Worm (Caenorhabditis elegans) whole organism, L3 larva: ENCODE results near the gene nas-22.
A peak's percentile ranks its signal among the peaks of the same experiment; 100 is the strongest.

Source experiments
- ama-1 ChIP-seq: fragments of 150-350 bp; optimal IDR thresholded peaks from 2 replicates; lab custom pipeline; 2018
- ceh-82 ChIP-seq: fragments of 150-350 bp; optimal IDR thresholded peaks from 2 replicates; lab custom pipeline; 2014; ENCODE audit warnings: missing biosample characterization, missing genetic modification characterization
- fkh-10 ChIP-seq: sonication (generic microtip); optimal IDR thresholded peaks from 2 replicates; lab custom pipeline; 2017; ENCODE audit warnings: missing biosample characterization, missing genetic modification reagents, missing genetic modification characterization
- jun-1 ChIP-seq: fragments of 150-350 bp; optimal IDR thresholded peaks from 2 replicates; lab custom pipeline; 2014; ENCODE audit warnings: missing biosample characterization, missing genetic modification reagents, missing genetic modification characterization
- lin-39 ChIP-seq: fragments of 150-350 bp; optimal IDR thresholded peaks from 2 replicates; lab custom pipeline; 2018; ENCODE audit warnings: missing biosample characterization, missing genetic modification reagents, missing genetic modification characterization
- nhr-25 ChIP-seq: sonication (generic microtip); optimal IDR thresholded peaks from 2 replicates; lab custom pipeline; 2017; ENCODE audit warnings: missing biosample characterization, missing genetic modification characterization
- nhr-28 ChIP-seq: fragments of 150-350 bp; optimal IDR thresholded peaks from 2 replicates; lab custom pipeline; 2014; ENCODE audit warnings: missing biosample characterization, missing genetic modification characterization
- skn-1 ChIP-seq: fragments of 150-350 bp; optimal IDR thresholded peaks from 2 replicates; lab custom pipeline; 2014; ENCODE audit warnings: missing biosample characterization, missing genetic modification characterization
- unc-62 ChIP-seq: fragments of 150-350 bp; sonication (generic microtip); optimal IDR thresholded peaks from 4 replicates; lab custom pipeline; 2014; ENCODE audit warnings: missing biosample characterization, missing genetic modification reagents, missing genetic modification characterization
- zag-1 ChIP-seq: fragments of 150-350 bp; optimal IDR thresholded peaks from 2 replicates; lab custom pipeline; 2014; ENCODE audit warnings: missing biosample characterization, missing genetic modification characterization

- no peak for TF ChIP-seq skn-1
- no peak for TF ChIP-seq fkh-10
- no peak for TF ChIP-seq nhr-28 (tag; lab: Kevin White, UChicago)
- no peak for TF ChIP-seq unc-62 (GFP tag; lab: Kevin White, UChicago)
- no peak for TF ChIP-seq jun-1 (tag; lab: Kevin White, UChicago)
- TF ChIP-seq nhr-25 = peak; percentile 83
- TF ChIP-seq zag-1 = no peak
- TF ChIP-seq lin-39 (tag; lab: Kevin White, UChicago) = no peak
- TF ChIP-seq ama-1 (lab: Kevin White, UChicago) = no peak
- no peak for TF ChIP-seq ceh-82 (tag; lab: Kevin White, UChicago)
These were observed 34.3 kb downstream of the nas-22 start, which contains the start of gene ttll-5 for ce11 chrV:11508773-11509172.
